Worm (Caenorhabditis elegans): ENCODE measurements around the gene H11L12.1.

Gene H11L12.1

DNA sequence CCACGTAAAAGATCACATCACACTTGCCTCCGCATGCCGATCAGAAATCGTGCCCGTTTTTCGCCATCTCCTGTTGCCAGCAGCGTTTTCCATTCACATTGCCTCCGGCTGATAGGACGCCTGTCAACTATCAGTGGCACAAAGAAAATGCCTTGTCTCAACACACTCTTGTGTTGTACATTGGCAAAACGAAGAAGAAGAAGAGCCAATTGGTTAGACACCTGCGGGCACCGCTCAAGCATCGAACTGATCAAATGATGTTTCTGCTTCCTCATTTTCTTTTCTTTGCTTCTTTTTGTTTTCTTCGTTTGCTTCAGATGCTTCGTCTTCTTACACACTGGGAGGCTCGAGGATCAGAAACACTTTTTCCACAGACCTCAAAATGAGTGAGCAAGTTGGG, 44.2 kb downstream of the H11L12.1 start:
- TF ChIP-seq aly-2 (tag; optimal IDR thresholded peaks at IDR 0.05), result no peak
- peak; percentile 39 for TF ChIP-seq nfya-1 (tag; optimal IDR thresholded peaks at IDR 0.05; ENCODE audit: insufficient read depth)
- peak; percentile 8 for TF ChIP-seq lin-39 (tag; optimal IDR thresholded peaks at IDR 0.05)
- TF ChIP-seq lsy-12 (tag; optimal IDR thresholded peaks at IDR 0.05), result no peak
- no peak for TF ChIP-seq fkh-2 (tag; optimal IDR thresholded peaks at IDR 0.05)

DNA sequence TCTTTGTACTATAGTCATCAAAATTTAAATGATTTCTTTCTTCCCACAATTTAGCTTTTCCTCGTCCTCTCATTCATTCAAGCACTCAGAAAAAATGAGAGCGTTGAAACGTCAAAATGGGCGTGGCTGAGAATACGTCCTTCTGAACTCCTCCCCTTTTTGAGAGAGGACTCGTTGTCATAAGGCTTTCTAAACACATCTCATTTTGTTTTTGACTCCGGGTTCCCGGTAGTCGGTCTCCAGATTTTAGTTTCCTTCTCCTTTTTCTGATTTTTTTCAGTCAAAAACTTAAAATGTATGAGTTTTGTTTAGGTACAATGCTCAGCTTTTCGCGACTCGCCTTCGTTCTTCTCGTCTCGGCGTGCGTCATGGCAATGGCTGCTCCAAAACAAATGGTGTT, 49.4 kb downstream of the H11L12.1 start, which contains the start of gene nlp-6:
TSS of gene nlp-6 (plus strand) at position 301 of the 400 bp plus-strand sequence.
- TF ChIP-seq pqm-1 (tag; optimal IDR thresholded peaks at IDR 0.05), result no peak
- no peak for TF ChIP-seq daf-12 (tag; optimal IDR thresholded peaks at IDR 0.05)
- no peak for TF ChIP-seq unc-39 (tag; optimal IDR thresholded peaks at IDR 0.05)
- TF ChIP-seq tbx-2 (tag; optimal IDR thresholded peaks at IDR 0.05), result no peak
- no peak for TF ChIP-seq fkh-2 (tag; optimal IDR thresholded peaks at IDR 0.05)
- TF ChIP-seq nhr-76 (tag; optimal IDR thresholded peaks at IDR 0.05), result no peak
- TF ChIP-seq ztf-11 (tag; optimal IDR thresholded peaks at IDR 0.05), result no peak
- no peak for TF ChIP-seq nhr-237 (tag; optimal IDR thresholded peaks at IDR 0.05)
